Fruit fly (Drosophila melanogaster): ENCODE results near the gene Cpr65Ay.

DNA sequence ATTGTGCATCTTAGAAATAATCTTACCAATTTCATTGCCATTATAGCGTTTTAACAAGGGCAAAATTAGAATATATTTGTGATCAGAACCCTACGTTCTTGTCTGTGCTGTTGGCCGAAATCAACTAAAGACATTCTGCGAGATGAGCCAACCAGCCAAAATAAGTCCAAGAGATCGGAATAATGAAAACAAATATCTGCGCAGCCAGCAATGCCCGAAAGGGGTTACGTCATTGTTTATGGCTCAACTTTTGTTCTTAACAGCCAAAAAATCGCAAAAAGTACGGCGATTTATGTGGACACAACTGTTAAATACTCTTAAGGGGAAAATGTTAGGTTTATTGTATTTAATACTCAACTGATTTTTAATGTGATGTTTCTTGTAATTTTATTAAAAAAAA is at the start of gene Cpr65Ay:
- TF ChIP-seq psq (optimal IDR thresholded peaks at IDR 0.05) (no peak), Myc (optimal IDR thresholded peaks at IDR 0.05) (no peak), h (optimal IDR thresholded peaks at IDR 0.05) (no peak), insv (optimal IDR thresholded peaks at IDR 0.05) (no peak), ttk (optimal IDR thresholded peaks at IDR 0.05) (no peak), Sin3A (optimal IDR thresholded peaks at IDR 0.05) (no peak)
